Fruit fly (Drosophila melanogaster) whole organism, prepupa: ENCODE data around the gene Atg4b.

Experiments
- Blimp-1 ChIP-seq: fragments of 200-800 bp; sonication (Bioruptor generic); optimal IDR thresholded peaks from 3 replicates; lab custom pipeline; 2017; ENCODE audit warnings: missing biosample characterization, missing genetic modification characterization, mild to moderate bottlenecking, moderate library complexity, missing genetic modification reagents
- CG3919 ChIP-seq: fragments of 200-800 bp; sonication (Bioruptor generic); optimal IDR thresholded peaks from 3 replicates; lab custom pipeline; 2016; ENCODE audit warnings: missing biosample characterization, missing genetic modification characterization
- CG4318 ChIP-seq: fragments of 200-800 bp; sonication (Bioruptor generic); optimal IDR thresholded peaks from 3 replicates; lab custom pipeline; 2017; ENCODE audit warnings: missing biosample characterization, mild to moderate bottlenecking, missing genetic modification characterization
- CG6163 ChIP-seq: fragments of 200-800 bp; sonication (Bioruptor generic); IDR thresholded peaks from 3 replicates; pipeline ENCODE4 v1.3.6; 2022; ENCODE audit warnings: missing biosample characterization, missing genetic modification characterization
- CG6854 ChIP-seq: fragments of 200-800 bp; sonication (Bioruptor generic); optimal IDR thresholded peaks from 2 replicates; lab custom pipeline; 2017; ENCODE audit warnings: missing biosample characterization, mild to moderate bottlenecking, missing genetic modification characterization
- spab ChIP-seq: fragments of 200-800 bp; sonication (Bioruptor generic); optimal IDR thresholded peaks from 2 replicates; lab custom pipeline; 2017; ENCODE audit warnings: missing biosample characterization, mild to moderate bottlenecking, missing genetic modification characterization, missing genetic modification reagents

DNA sequence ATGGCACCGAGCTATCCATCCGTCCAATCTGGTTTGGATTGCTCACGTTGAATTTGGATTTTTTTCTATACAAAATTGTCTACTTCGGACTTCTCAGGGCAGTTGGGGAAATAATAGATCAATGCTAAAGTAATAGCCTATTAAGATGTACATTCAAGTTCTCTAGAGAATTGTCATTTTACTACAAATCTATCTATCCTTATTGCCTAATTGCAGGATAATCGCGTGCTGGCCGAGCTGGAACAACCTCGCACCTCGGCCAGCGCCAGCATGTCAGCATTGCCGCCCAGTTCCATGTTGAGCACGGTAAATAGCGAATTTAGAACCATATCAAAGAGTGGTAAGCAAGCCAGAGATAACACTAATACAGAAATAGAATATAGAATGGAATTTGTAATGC lies 26.1 kb upstream of the Atg4b start, which contains the start of gene h-cup:
- TF ChIP-seq CG6163 (GFP tag; lab: Robert Waterston, UW): no peak
- TF ChIP-seq Blimp-1 (GFP tag; lab: Kevin White, UChicago): no peak
- TF ChIP-seq CG4318 (GFP tag; lab: Kevin White, UChicago): no peak
- TF ChIP-seq spab (GFP tag; lab: Kevin White, UChicago): no peak
- TF ChIP-seq CG6854 (GFP tag; lab: Kevin White, UChicago): no peak
- no peak for TF ChIP-seq CG3919
